Fruit fly (Drosophila melanogaster) Kc167 (cell line): ENCODE measurements around the gene Vdup1.

Experiments
- Sin3A ChIP-seq: fragments of >200 bp; optimal IDR thresholded peaks from 2 replicates; lab custom pipeline; 2018; ENCODE audit warnings: missing external identifiers
- h ChIP-seq: fragments of >200 bp; optimal IDR thresholded peaks from 3 replicates; lab custom pipeline; 2018; ENCODE audit warnings: missing external identifiers

dm6 chr3L:133806-134325 is 44.9 kb downstream of the Vdup1 start:
- TF ChIP-seq Sin3A (lab: Kevin White, UChicago) (no peak), h (lab: Kevin White, UChicago) (no peak)
